Worm (Caenorhabditis elegans) whole organism, early embryonic: Measurements from ENCODE around the gene T26A5.6.

Experiments used
- ama-1 ChIP-seq: fragments of 150-350 bp; optimal IDR thresholded peaks from 2 replicates; lab custom pipeline; 2014
- ceh-36 ChIP-seq: sonication (generic microtip); optimal IDR thresholded peaks from 2 replicates; lab custom pipeline; 2016; ENCODE audit warnings: missing genetic modification characterization, inconsistent platforms, missing compliant biosample characterization
- ets-7 ChIP-seq: sonication (generic microtip); optimal IDR thresholded peaks from 2 replicates; lab custom pipeline; 2016; ENCODE audit warnings: missing genotype, missing genetic modification characterization, missing compliant biosample characterization
- flt-1 ChIP-seq: fragments of 200-800 bp; sonication (Bioruptor generic); IDR thresholded peaks from 2 replicates; pipeline ENCODE4 v1.3.6; 2022; ENCODE audit warnings: missing genetic modification characterization, missing compliant biosample characterization
- hmbx-1 ChIP-seq: sonication (generic microtip); optimal IDR thresholded peaks from 2 replicates; lab custom pipeline; 2016; ENCODE audit warnings: mild to moderate bottlenecking, missing genetic modification characterization, missing compliant biosample characterization
- scrt-1 ChIP-seq: fragments of 200-800 bp; sonication (Bioruptor generic); IDR thresholded peaks from 2 replicates; pipeline ENCODE4 v1.3.6; 2022; ENCODE audit warnings: missing genetic modification characterization, missing compliant biosample characterization
- tbx-37 ChIP-seq: fragments of 200-800 bp; sonication (Bioruptor generic); conservative IDR thresholded peaks from 2 replicates; pipeline ENCODE4 v1.3.6; 2022; ENCODE audit warnings: missing genetic modification reagents, missing genetic modification characterization, missing compliant biosample characterization

ce11 chrIII:6450596-6450995, at the start of gene T26A5.6:
- TF ChIP-seq hmbx-1 (tag; lab: Kevin White, UChicago), result no peak
- no peak for TF ChIP-seq tbx-37 (GFP tag; lab: Robert Waterston, UW)
- no peak for TF ChIP-seq ama-1
- no peak for TF ChIP-seq ets-7
- no peak for TF ChIP-seq scrt-1
- TF ChIP-seq flt-1 (GFP tag; lab: Robert Waterston, UW), result no peak
- no peak for TF ChIP-seq ceh-36 (tag; lab: Kevin White, UChicago)
